Fruit fly (Drosophila melanogaster): Measurements from ENCODE around the gene CG14115.

The CG14115 gene

dm6 chr3L:13041292-13042067 lies 19.7 kb downstream of the CG14115 start, which contains the start of gene RpS4 (continued):
- peak; percentile 89 for TF ChIP-seq fd85E (GFP tag; optimal IDR thresholded peaks at IDR 0.05)
- TF ChIP-seq Sox15 (GFP tag; optimal IDR thresholded peaks at IDR 0.05), result no peak
- no peak for TF ChIP-seq Hr4 (GFP tag; optimal IDR thresholded peaks at IDR 0.05)
- TF ChIP-seq CG11902 (GFP tag; optimal IDR thresholded peaks at IDR 0.05), result peak; percentile 68
- peak; percentile 34 for TF ChIP-seq CG32006 (GFP tag; optimal IDR thresholded peaks at IDR 0.05)
- TF ChIP-seq net (GFP tag; optimal IDR thresholded peaks at IDR 0.05), result peak; percentile 93
- peak; percentile 89 for TF ChIP-seq lz (GFP tag; optimal IDR thresholded peaks at IDR 0.05)
- peak; percentile 59 for TF ChIP-seq Ets96B (tag; optimal IDR thresholded peaks at IDR 0.05)
- TF ChIP-seq Gug (GFP tag; IDR thresholded peaks at IDR 0.05), result peak; percentile 30; the same call in 1 of the 2 replicates
- peak; percentile 64 for TF ChIP-seq CG8319 (GFP tag; optimal IDR thresholded peaks at IDR 0.05)
- no peak for TF ChIP-seq CG6276 (GFP tag; optimal IDR thresholded peaks at IDR 0.05)
- TF ChIP-seq Sox102F (GFP tag; optimal IDR thresholded peaks at IDR 0.05), result peak; percentile 88
- peak; percentile 79 for TF ChIP-seq Blimp-1 (GFP tag; optimal IDR thresholded peaks at IDR 0.05)
- TF ChIP-seq CG6808 (GFP tag; optimal IDR thresholded peaks at IDR 0.05), result peak; percentile 79
- peak; percentile 69 for TF ChIP-seq fd59A (GFP tag; optimal IDR thresholded peaks at IDR 0.05)
- TF ChIP-seq topi (GFP tag; optimal IDR thresholded peaks at IDR 0.05), result peak; percentile 82
- TF ChIP-seq CG9139 (GFP tag; optimal IDR thresholded peaks at IDR 0.05), result peak; percentile 93

DNA sequence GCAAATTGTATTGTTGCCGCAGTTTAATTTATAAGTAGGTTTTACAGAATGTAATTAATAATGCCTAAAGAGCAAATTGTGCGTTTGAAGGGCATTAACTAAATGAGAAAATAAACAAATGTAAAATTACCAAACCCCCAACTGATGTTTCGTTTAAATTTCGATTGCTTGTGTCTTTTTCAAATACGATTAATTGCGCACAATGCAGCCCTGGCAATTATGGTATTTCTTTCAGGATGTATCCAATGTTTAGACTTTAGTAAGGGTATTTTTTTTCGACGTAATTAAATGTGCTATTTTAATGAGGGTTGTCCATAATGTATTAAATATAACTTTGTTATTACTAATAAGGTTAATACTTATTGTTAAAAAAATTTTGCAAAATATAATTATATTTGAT lies 20.4 kb downstream of the CG14115 start:
- no peak for TF ChIP-seq CG16779 (tag; optimal IDR thresholded peaks at IDR 0.05)
- no peak for TF ChIP-seq CG6854 (GFP tag; optimal IDR thresholded peaks at IDR 0.05)
- no peak for TF ChIP-seq CG34406 (GFP tag; optimal IDR thresholded peaks at IDR 0.05)
- TF ChIP-seq eg (GFP tag; IDR thresholded peaks at IDR 0.05), result no peak
- no peak for TF ChIP-seq CG8319 (GFP tag; optimal IDR thresholded peaks at IDR 0.05)
- TF ChIP-seq acj6 (GFP tag; optimal IDR thresholded peaks at IDR 0.05), result no peak
- TF ChIP-seq CG10631 (GFP tag; optimal IDR thresholded peaks at IDR 0.05), result no peak
- no peak for TF ChIP-seq Gug (GFP tag; IDR thresholded peaks at IDR 0.05)

- TF ChIP-seq topi (GFP tag; optimal IDR thresholded peaks at IDR 0.05) (peak; percentile 21), CG7368 (GFP tag; optimal IDR thresholded peaks at IDR 0.05) (no peak), CG6163 (GFP tag; IDR thresholded peaks at IDR 0.05) (no peak), CG6792 (GFP tag; optimal IDR thresholded peaks at IDR 0.05) (no peak), CG3919 (GFP tag; optimal IDR thresholded peaks at IDR 0.05) (peak; percentile 6), Met (GFP tag; optimal IDR thresholded peaks at IDR 0.05) (peak; percentile 15), CG31627 (GFP tag; optimal IDR thresholded peaks at IDR 0.05) (peak; percentile 40), esn (GFP tag; optimal IDR thresholded peaks at IDR 0.05) (peak; percentile 40), Eip78C (GFP tag) (peak; percentile 2), ss (GFP tag; optimal IDR thresholded peaks at IDR 0.05) (peak in 1 of 2 experiments; percentile 8), lz (GFP tag; optimal IDR thresholded peaks at IDR 0.05) (peak; percentile 49), Eip75B (GFP tag; optimal IDR thresholded peaks at IDR 0.05) (no peak), cyc (GFP tag; optimal IDR thresholded peaks at IDR 0.05) (peak; percentile 24), svp (GFP tag) (peak; percentile 69), CG15336 (GFP tag; IDR thresholded peaks at IDR 0.05) (0 out of 2 replicates have a peak, but pooled peaks have one; percentile 13), Hr39 (GFP tag; optimal IDR thresholded peaks at IDR 0.05) (peak; percentile 10)
These were observed 24.3 kb downstream of the CG14115 start, which contains the start of gene Srrm1 for dm6 chr3L:13036706-13037457. Gene Srrm1, plus strand, starts transcription at chr3L:13036821.
